Worm (Caenorhabditis elegans) whole organism, young adult: ENCODE data around the gene mnp-1.
A peak's percentile ranks its signal among the peaks of the same experiment; 100 is the strongest.
"Not testable (repeated sequence)": the region's sequence is repeated elsewhere in the genome, so short reads cannot be mapped to it uniquely, and the experiment has no call there.

Experiments
- B0261.1 ChIP-seq: sonication (generic microtip); optimal IDR thresholded peaks from 2 replicates; lab custom pipeline; 2016; ENCODE audit warnings: mild to moderate bottlenecking, missing genetic modification characterization, moderate library complexity, missing compliant biosample characterization
- B0336.3 ChIP-seq: fragments of 200-800 bp; sonication (Bioruptor generic); IDR thresholded peaks from 2 replicates; pipeline ENCODE4 v1.3.6; 2022; ENCODE audit warnings: missing genetic modification characterization, missing compliant biosample characterization
- C06A6.2 ChIP-seq: fragments of 200-800 bp; sonication (Bioruptor generic); conservative IDR thresholded peaks from 2 replicates; pipeline ENCODE4 v1.3.6; 2022; ENCODE audit warnings: missing genetic modification characterization, missing compliant biosample characterization
- C17E4.6 ChIP-seq: fragments of 200-800 bp; sonication (Bioruptor generic); IDR thresholded peaks from 2 replicates; pipeline ENCODE4 v1.3.6; 2022; ENCODE audit warnings: missing genetic modification reagents, missing genetic modification characterization, missing compliant biosample characterization
- D2030.7 ChIP-seq: fragments of 200-800 bp; sonication (Bioruptor generic); IDR thresholded peaks from 2 replicates; pipeline ENCODE4 v1.3.6; 2022; ENCODE audit warnings: missing genetic modification reagents, missing genetic modification characterization, missing compliant biosample characterization
- F22D6.2 ChIP-seq: sonication (generic microtip); optimal IDR thresholded peaks from 2 replicates; lab custom pipeline; 2016; ENCODE audit warnings: mild to moderate bottlenecking, missing genetic modification characterization, missing compliant biosample characterization
- F23B12.7 ChIP-seq: sonication (generic microtip); optimal IDR thresholded peaks from 2 replicates; lab custom pipeline; 2017; ENCODE audit warnings: missing genetic modification characterization, mild to moderate bottlenecking, missing compliant biosample characterization, antibody characterized with exemption, moderate library complexity; ENCODE audit not compliant: insufficient read depth
- F37B4.10 ChIP-seq: fragments of 200-800 bp; sonication (Bioruptor generic); IDR thresholded peaks from 2 replicates; pipeline ENCODE4 v1.3.6; 2022; ENCODE audit warnings: missing genetic modification characterization, missing compliant biosample characterization
- K11D2.4 ChIP-seq: fragments of 200-800 bp; sonication (Bioruptor generic); IDR thresholded peaks from 2 replicates; pipeline ENCODE4 v1.3.6; 2022; ENCODE audit warnings: missing genetic modification reagents, missing genetic modification characterization, missing compliant biosample characterization
- K12H6.12 ChIP-seq: fragments of 200-800 bp; sonication (Bioruptor generic); optimal IDR thresholded peaks from 2 replicates; lab custom pipeline; 2018; ENCODE audit warnings: mild to moderate bottlenecking, missing genetic modification characterization, missing compliant biosample characterization
- Y53G8AR.9 ChIP-seq: fragments of 200-800 bp; sonication (Bioruptor generic); conservative IDR thresholded peaks from 2 replicates; pipeline ENCODE4 v1.3.6; 2022; ENCODE audit warnings: missing genetic modification reagents, missing genetic modification characterization, missing compliant biosample characterization
- Y56A3A.18 ChIP-seq: fragments of 200-800 bp; sonication (Bioruptor generic); IDR thresholded peaks from 2 replicates; pipeline ENCODE4 v1.3.6; 2022; ENCODE audit warnings: missing genetic modification reagents, missing genetic modification characterization, missing compliant biosample characterization
- Y95B8A.8 ChIP-seq: fragments of 200-800 bp; sonication (Bioruptor generic); IDR thresholded peaks from 2 replicates; pipeline ENCODE4 v1.3.6; 2022; ENCODE audit warnings: missing genetic modification reagents, missing genetic modification characterization, missing compliant biosample characterization
- ZK185.1 ChIP-seq: sonication (generic microtip); optimal IDR thresholded peaks from 2 replicates; lab custom pipeline; 2016; ENCODE audit warnings: mild to moderate bottlenecking, missing genetic modification characterization, missing compliant biosample characterization; ENCODE audit not compliant: poor library complexity, severe bottlenecking
- atf-7 ChIP-seq: sonication (generic microtip); optimal IDR thresholded peaks from 2 replicates; lab custom pipeline; 2017; ENCODE audit warnings: mild to moderate bottlenecking, missing genetic modification characterization, missing compliant biosample characterization
- attf-5 ChIP-seq: fragments of 200-800 bp; sonication (Bioruptor generic); optimal IDR thresholded peaks from 2 replicates; lab custom pipeline; 2018; ENCODE audit warnings: mild to moderate bottlenecking, missing genetic modification characterization, missing compliant biosample characterization
- attf-6 ChIP-seq: fragments of 200-800 bp; sonication (Bioruptor generic); IDR thresholded peaks from 2 replicates; pipeline ENCODE4 v1.3.6; 2022; ENCODE audit warnings: missing genetic modification reagents, missing genetic modification characterization, missing compliant biosample characterization
- cebp-2 ChIP-seq: fragments of 200-800 bp; sonication (Bioruptor generic); IDR thresholded peaks from 2 replicates; pipeline ENCODE4 v1.3.6; 2022; ENCODE audit warnings: missing genetic modification characterization, missing compliant biosample characterization
- chd-7 ChIP-seq: sonication (generic microtip); optimal IDR thresholded peaks from 2 replicates; lab custom pipeline; 2016; ENCODE audit warnings: mild to moderate bottlenecking, missing genetic modification characterization, moderate library complexity, missing compliant biosample characterization
- die-1 ChIP-seq: sonication (generic microtip); optimal IDR thresholded peaks from 2 replicates; lab custom pipeline; 2016; ENCODE audit warnings: missing genotype, mild to moderate bottlenecking, missing genetic modification characterization, missing compliant biosample characterization
- egl-44 ChIP-seq: fragments of 200-800 bp; sonication (Bioruptor generic); IDR thresholded peaks from 2 replicates; pipeline ENCODE4 v1.3.6; 2022; ENCODE audit warnings: missing genetic modification reagents, missing genetic modification characterization, missing compliant biosample characterization
- egrh-3 ChIP-seq: fragments of 200-800 bp; sonication (Bioruptor generic); IDR thresholded peaks from 2 replicates; pipeline ENCODE4 v1.3.6; 2022; ENCODE audit warnings: missing genetic modification reagents, missing genetic modification characterization, missing compliant biosample characterization
- ekl-4 ChIP-seq: fragments of 200-800 bp; sonication (Bioruptor generic); IDR thresholded peaks from 2 replicates; pipeline ENCODE4 v1.3.6; 2022; ENCODE audit warnings: missing genetic modification reagents, missing genetic modification characterization, missing compliant biosample characterization
- fkh-3 ChIP-seq: sonication (generic microtip); optimal IDR thresholded peaks from 2 replicates; lab custom pipeline; 2016; ENCODE audit warnings: mild to moderate bottlenecking, missing genetic modification characterization, missing compliant biosample characterization
- him-1 ChIP-seq: sonication (generic microtip); optimal IDR thresholded peaks from 2 replicates; lab custom pipeline; 2016; ENCODE audit warnings: missing genotype, missing genetic modification reagents, missing genetic modification characterization, missing compliant biosample characterization
- hmg-1.2 ChIP-seq: fragments of 200-800 bp; sonication (Bioruptor generic); IDR thresholded peaks from 2 replicates; pipeline ENCODE4 v1.3.6; 2022; ENCODE audit warnings: missing genetic modification reagents, missing genetic modification characterization, missing compliant biosample characterization
- let-526 ChIP-seq: fragments of 200-800 bp; sonication (Bioruptor generic); IDR thresholded peaks from 2 replicates; pipeline ENCODE4 v1.3.6; 2022; ENCODE audit warnings: missing genetic modification reagents, missing genetic modification characterization, missing compliant biosample characterization
- lin-26 ChIP-seq: fragments of 200-800 bp; sonication (Bioruptor generic); IDR thresholded peaks from 2 replicates; pipeline ENCODE4 v1.3.6; 2022; ENCODE audit warnings: missing genetic modification reagents, missing genetic modification characterization, missing compliant biosample characterization
- lsl-1 ChIP-seq: fragments of 200-800 bp; sonication (Bioruptor generic); optimal IDR thresholded peaks from 2 replicates; lab custom pipeline; 2018; ENCODE audit warnings: mild to moderate bottlenecking, missing genetic modification characterization, moderate library complexity, missing compliant biosample characterization
- madf-3 ChIP-seq: fragments of 200-800 bp; sonication (Bioruptor generic); IDR thresholded peaks from 2 replicates; pipeline ENCODE4 v1.3.6; 2022; ENCODE audit warnings: missing genetic modification reagents, missing genetic modification characterization, missing compliant biosample characterization
- madf-6 ChIP-seq: fragments of 200-800 bp; sonication (Bioruptor generic); IDR thresholded peaks from 2 replicates; pipeline ENCODE4 v1.3.6; 2022; ENCODE audit warnings: missing genetic modification reagents, missing genetic modification characterization, missing compliant biosample characterization
- madf-8 ChIP-seq: fragments of 200-800 bp; sonication (Bioruptor generic); conservative IDR thresholded peaks from 2 replicates; pipeline ENCODE4 v1.3.6; 2022; ENCODE audit warnings: missing genetic modification reagents, missing genetic modification characterization, missing compliant biosample characterization
- nfyb-1 ChIP-seq: fragments of 200-800 bp; sonication (Bioruptor generic); IDR thresholded peaks from 2 replicates; pipeline ENCODE4 v1.3.6; 2022; ENCODE audit warnings: missing genetic modification reagents, missing genetic modification characterization, missing compliant biosample characterization
- nhr-80 ChIP-seq: sonication (generic microtip); optimal IDR thresholded peaks from 2 replicates; lab custom pipeline; 2016; ENCODE audit warnings: missing genetic modification characterization, missing compliant biosample characterization
- nhr-90 ChIP-seq: sonication (generic microtip); optimal IDR thresholded peaks from 2 replicates; lab custom pipeline; 2016; ENCODE audit warnings: missing genotype, mild to moderate bottlenecking, missing genetic modification characterization, missing compliant biosample characterization
- rcor-1 ChIP-seq: fragments of 200-800 bp; sonication (Bioruptor generic); IDR thresholded peaks from 2 replicates; pipeline ENCODE4 v1.3.6; 2022; ENCODE audit warnings: missing genetic modification reagents, missing genetic modification characterization, missing compliant biosample characterization
- snpc-4 ChIP-seq, 5 experiments: fragments of 150-350 bp in 1 of 5; sonication (generic microtip) in 4 of 5; optimal IDR thresholded peaks; 2 replicates each; lab custom pipeline; 2014 to 2018; ENCODE audit warnings: missing genetic modification characterization in 5 of 5, missing biosample characterization in 3 of 5, antibody characterized with exemption in 2 of 5, mild to moderate bottlenecking in 2 of 5, missing compliant biosample characterization in 2 of 5, missing genotype in 2 of 5, moderate library complexity in 2 of 5, missing genetic modification reagents in 1 of 5
- tbp1 ChIP-seq: fragments of 200-800 bp; sonication (Bioruptor generic); optimal IDR thresholded peaks from 2 replicates; lab custom pipeline; 2018; ENCODE audit warnings: mild to moderate bottlenecking, missing genetic modification characterization, missing compliant biosample characterization
- tlf-1 ChIP-seq: fragments of 200-800 bp; sonication (Bioruptor generic); optimal IDR thresholded peaks from 2 replicates; lab custom pipeline; 2018; ENCODE audit warnings: mild to moderate bottlenecking, missing genetic modification characterization, missing compliant biosample characterization
- ztf-18 ChIP-seq: sonication (generic microtip); optimal IDR thresholded peaks from 2 replicates; lab custom pipeline; 2016; ENCODE audit warnings: missing genotype, mild to moderate bottlenecking, missing genetic modification characterization, missing compliant biosample characterization
- ztf-25 ChIP-seq: fragments of 200-800 bp; sonication (Bioruptor generic); IDR thresholded peaks from 2 replicates; pipeline ENCODE4 v1.3.6; 2022; ENCODE audit warnings: missing genetic modification reagents, missing genetic modification characterization, missing compliant biosample characterization
- ztf-28 ChIP-seq: fragments of 200-800 bp; sonication (Bioruptor generic); IDR thresholded peaks from 2 replicates; pipeline ENCODE4 v1.3.6; 2022; ENCODE audit warnings: missing genetic modification reagents, missing genetic modification characterization, missing compliant biosample characterization

mnp-1 gene

ce11 chrIII:4364974-4365373 lies 8.6 kb downstream of the mnp-1 start, which contains the start of gene ckb-1:
TSS of gene ckb-1 (plus strand) at chrIII:4365274.
- no peak for TF ChIP-seq attf-5 (GFP tag; lab: Kevin White, UChicago)
- TF ChIP-seq tlf-1, result no peak
- no peak for TF ChIP-seq K12H6.12 (tag; lab: Kevin White, UChicago)
- no peak for TF ChIP-seq B0336.3
- TF ChIP-seq snpc-4 (GFP tag; optimal IDR thresholded peaks at IDR 0.05; lab: Kevin White, UChicago), result no peak
- no peak for TF ChIP-seq snpc-4 (tag; optimal IDR thresholded peaks at IDR 0.05; lab: Kevin White, UChicago)

ce11 chrIII:4367649-4368048 lies 11.3 kb downstream of the mnp-1 start, which contains the start of gene ckb-2:
TSS of gene ckb-2 (plus strand) at chrIII:4367949.
- no peak for TF ChIP-seq attf-5 (GFP tag; lab: Kevin White, UChicago)
- TF ChIP-seq, all 124 proteins: peak for 0

- TF ChIP-seq attf-5 (GFP tag; lab: Kevin White, UChicago), result peak; percentile 58
- TF ChIP-seq die-1 (tag; lab: Kevin White, UChicago), result peak; percentile 39
- peak; percentile 77 for TF ChIP-seq ZK185.1 (tag; lab: Kevin White, UChicago)
- TF ChIP-seq F23B12.7 (tag; lab: Kevin White, UChicago), result peak; percentile 47
- TF ChIP-seq madf-6 (GFP tag; lab: Robert Waterston, UW), result peak; percentile 72; the same call in 1 of the 2 replicates
- TF ChIP-seq nfyb-1, result peak; percentile 84
- TF ChIP-seq atf-7 (tag; lab: Kevin White, UChicago), result peak; percentile 24
- 0 out of 2 replicates have a peak, but pooled peaks have one; percentile 42 for TF ChIP-seq madf-3
- TF ChIP-seq rcor-1 (GFP tag; lab: Robert Waterston, UW), result peak; percentile 85
- TF ChIP-seq Y95B8A.8 (GFP tag; lab: Robert Waterston, UW), result 0 out of 2 replicates have a peak, but pooled peaks have one; percentile 53
- TF ChIP-seq cebp-2 (GFP tag; lab: Robert Waterston, UW), result 0 out of 2 replicates have a peak, but pooled peaks have one; percentile 7
- TF ChIP-seq C06A6.2 (GFP tag; lab: Robert Waterston, UW), result peak; percentile 50; the same call in 1 of the 2 replicates
- TF ChIP-seq D2030.7 (GFP tag; lab: Robert Waterston, UW), result peak; percentile 85
- TF ChIP-seq K11D2.4 (GFP tag; lab: Robert Waterston, UW), result peak; percentile 49; the same call in 1 of the 2 replicates
- peak; percentile 62; the same call in 1 of the 2 replicates for TF ChIP-seq Y56A3A.18
- peak; percentile 71 for TF ChIP-seq B0261.1 (tag; lab: Kevin White, UChicago)
- TF ChIP-seq attf-6, result 0 out of 2 replicates have a peak, but pooled peaks have one; percentile 50
- peak; percentile 40 for TF ChIP-seq nhr-90 (tag; lab: Kevin White, UChicago)
- TF ChIP-seq tbp1 (GFP tag; lab: Kevin White, UChicago), result peak; percentile 79
- TF ChIP-seq Y53G8AR.9, result 0 out of 2 replicates have a peak, but pooled peaks have one; percentile 73
- TF ChIP-seq fkh-3, result peak; percentile 55
- peak; percentile 78 for TF ChIP-seq egrh-3
- TF ChIP-seq snpc-4 (GFP tag; optimal IDR thresholded peaks at IDR 0.05; lab: Kevin White, UChicago), result not testable (repeated sequence)
- TF ChIP-seq snpc-4 (tag; optimal IDR thresholded peaks at IDR 0.05; lab: Kevin White, UChicago), result peak in 2 of 4 experiments; percentile 44 to 65
- peak; percentile 76 for TF ChIP-seq egl-44 (GFP tag; lab: Robert Waterston, UW)
- peak; percentile 85 for TF ChIP-seq hmg-1.2
- peak; percentile 67; the same call in 1 of the 2 replicates for TF ChIP-seq C17E4.6 (GFP tag; lab: Robert Waterston, UW)
- TF ChIP-seq lin-26 (GFP tag; lab: Robert Waterston, UW), result peak; percentile 86
- TF ChIP-seq F37B4.10 (GFP tag; lab: Robert Waterston, UW), result 0 out of 2 replicates have a peak, but pooled peaks have one; percentile 22
- peak; percentile 4; the same call in 1 of the 2 replicates for TF ChIP-seq let-526
- peak; percentile 30 for TF ChIP-seq lsl-1 (GFP tag; lab: Kevin White, UChicago)
- TF ChIP-seq ztf-25, result peak; percentile 48; the same call in 1 of the 2 replicates
- peak; percentile 35 for TF ChIP-seq chd-7 (tag; lab: Kevin White, UChicago)
- TF ChIP-seq ztf-18 (tag; lab: Kevin White, UChicago), result peak; percentile 65
- peak; percentile 29; the same call in 1 of the 2 replicates for TF ChIP-seq madf-8 (GFP tag; lab: Robert Waterston, UW)
- 0 out of 2 replicates have a peak, but pooled peaks have one; percentile 40 for TF ChIP-seq ztf-28 (GFP tag; lab: Robert Waterston, UW)
- peak; percentile 1 for TF ChIP-seq F22D6.2 (tag; lab: Kevin White, UChicago)
- TF ChIP-seq him-1, result peak; percentile 6
- peak; percentile 64; the same call in 1 of the 2 replicates for TF ChIP-seq ekl-4 (GFP tag; lab: Robert Waterston, UW)
- peak; percentile 80 for TF ChIP-seq K12H6.12 (tag; lab: Kevin White, UChicago)
- peak; percentile 60 for TF ChIP-seq nhr-80 (tag; lab: Kevin White, UChicago)
Observed at ce11 chrIII:4369381-4369809, 13.0 kb downstream of the mnp-1 start.
